Fruit fly (Drosophila melanogaster) whole organism, embryonic: ENCODE measurements around the gene CG31908.

Source experiments
- Aef1 ChIP-seq: fragments of 200-800 bp; sonication (Bioruptor generic); IDR thresholded peaks from 3 replicates; pipeline ENCODE4 v1.3.6; 2022; ENCODE audit warnings: missing biosample characterization, missing genetic modification characterization
- CG10274 ChIP-seq: fragments of 200-800 bp; sonication (Bioruptor generic); optimal IDR thresholded peaks from 3 replicates; lab custom pipeline; 2017; ENCODE audit warnings: missing biosample characterization, mild to moderate bottlenecking, missing genetic modification characterization
- CG11093 ChIP-seq: fragments of 200-800 bp; sonication (Bioruptor generic); IDR thresholded peaks from 3 replicates; pipeline ENCODE4 v1.3.6; 2022; ENCODE audit warnings: missing biosample characterization, missing genetic modification characterization
- CG12155 ChIP-seq: fragments of 200-800 bp; sonication (Bioruptor generic); optimal IDR thresholded peaks from 3 replicates; lab custom pipeline; 2016; ENCODE audit warnings: missing biosample characterization, missing genetic modification characterization
- CG12659 ChIP-seq: fragments of 200-800 bp; sonication (Bioruptor generic); optimal IDR thresholded peaks from 3 replicates; lab custom pipeline; 2017; ENCODE audit warnings: mild to moderate bottlenecking, missing biosample characterization, missing genetic modification reagents, missing genetic modification characterization
- CG14014 ChIP-seq: fragments of 200-800 bp; sonication (Bioruptor generic); IDR thresholded peaks from 2 replicates; pipeline ENCODE4 v1.3.6; 2022; ENCODE audit warnings: missing biosample characterization, missing genetic modification characterization
- CG15269 ChIP-seq: fragments of 200-800 bp; sonication (Bioruptor generic); optimal IDR thresholded peaks from 2 replicates; lab custom pipeline; 2018; ENCODE audit warnings: missing biosample characterization, mild to moderate bottlenecking, missing genetic modification characterization, moderate library complexity
- CG2889 ChIP-seq: fragments of 200-800 bp; sonication (Bioruptor generic); IDR thresholded peaks from 3 replicates; pipeline ENCODE4 v1.3.6; 2022; ENCODE audit warnings: missing biosample characterization, missing genetic modification characterization
- CG31224 ChIP-seq: fragments of 200-800 bp; sonication (Bioruptor generic); IDR thresholded peaks from 2 replicates; pipeline ENCODE4 v1.3.6; 2022; ENCODE audit warnings: missing biosample characterization, missing genetic modification characterization
- CG31441 ChIP-seq: fragments of 200-800 bp; sonication (Bioruptor generic); IDR thresholded peaks from 2 replicates; pipeline ENCODE4 v1.3.6; 2022; ENCODE audit warnings: missing biosample characterization, missing genetic modification characterization
- CG3163 ChIP-seq: fragments of 200-800 bp; sonication (Bioruptor generic); optimal IDR thresholded peaks from 3 replicates; lab custom pipeline; 2016; ENCODE audit warnings: missing biosample characterization, missing genetic modification characterization
- CG33213 ChIP-seq: fragments of 200-800 bp; sonication (Bioruptor generic); optimal IDR thresholded peaks from 3 replicates; lab custom pipeline; 2016; ENCODE audit warnings: missing biosample characterization, missing genetic modification characterization
- CG4328 ChIP-seq: fragments of 200-800 bp; sonication (Bioruptor generic); optimal IDR thresholded peaks from 3 replicates; lab custom pipeline; 2017; ENCODE audit warnings: missing biosample characterization, missing genetic modification reagents, missing genetic modification characterization
- CG5953 ChIP-seq: fragments of 200-800 bp; sonication (Bioruptor generic); IDR thresholded peaks from 2 replicates; pipeline ENCODE4 v1.3.6; 2022; ENCODE audit warnings: missing biosample characterization, missing genetic modification characterization
- CG6689 ChIP-seq: fragments of 200-800 bp; sonication (Bioruptor generic); IDR thresholded peaks from 2 replicates; pipeline ENCODE4 v1.3.6; 2022; ENCODE audit warnings: missing biosample characterization, missing genetic modification characterization
- CG7928 ChIP-seq: fragments of 200-800 bp; sonication (Bioruptor generic); optimal IDR thresholded peaks from 2 replicates; lab custom pipeline; 2017; ENCODE audit warnings: missing biosample characterization, mild to moderate bottlenecking, missing genetic modification characterization
- Doc2 ChIP-seq: fragments of 200-800 bp; sonication (Bioruptor generic); IDR thresholded peaks from 2 replicates; pipeline ENCODE4 v1.3.6; 2022; ENCODE audit warnings: missing biosample characterization, missing genetic modification characterization
- E2f1 ChIP-seq: fragments of 200-800 bp; sonication (Bioruptor generic); IDR thresholded peaks from 2 replicates; pipeline ENCODE4 v1.3.6; 2022; ENCODE audit warnings: missing biosample characterization, missing genetic modification characterization
- Ets65A ChIP-seq: fragments of 200-800 bp; sonication (Bioruptor generic); peaks from one replicate; lab custom pipeline; 2016; ENCODE audit warnings: missing biosample characterization, missing genetic modification characterization
- HLH3B ChIP-seq: fragments of 200-800 bp; sonication (Bioruptor generic); IDR thresholded peaks from 2 replicates; pipeline ENCODE4 v1.3.6; 2022; ENCODE audit warnings: missing biosample characterization, missing genetic modification characterization
- HLH54F ChIP-seq: fragments of 200-800 bp; sonication (Bioruptor generic); optimal IDR thresholded peaks from 3 replicates; lab custom pipeline; 2016; ENCODE audit warnings: missing biosample characterization, missing genetic modification characterization
- Hr39 ChIP-seq: fragments of >200 bp; optimal IDR thresholded peaks from 2 replicates; lab custom pipeline; 2017
- Jarid2 ChIP-seq: fragments of 200-800 bp; sonication (Bioruptor generic); optimal IDR thresholded peaks from 3 replicates; lab custom pipeline; 2017; ENCODE audit warnings: mild to moderate bottlenecking, missing biosample characterization, missing genetic modification reagents, missing genetic modification characterization
- Lhr ChIP-seq: fragments of 200-800 bp; sonication (Bioruptor generic); optimal IDR thresholded peaks from 3 replicates; lab custom pipeline; 2017; ENCODE audit warnings: mild to moderate bottlenecking, missing biosample characterization, missing genetic modification reagents, missing genetic modification characterization
- NFAT ChIP-seq: fragments of 200-800 bp; sonication (Bioruptor generic); IDR thresholded peaks from 2 replicates; pipeline ENCODE4 v1.3.6; 2022; ENCODE audit warnings: missing biosample characterization, missing genetic modification characterization
- NK7.1 ChIP-seq: fragments of 200-800 bp; sonication (Bioruptor generic); optimal IDR thresholded peaks from 3 replicates; lab custom pipeline; 2016; ENCODE audit warnings: missing biosample characterization, missing genetic modification characterization
- Optix ChIP-seq: fragments of 200-800 bp; sonication (Bioruptor generic); IDR thresholded peaks from 3 replicates; pipeline ENCODE4 v1.3.6; 2022; ENCODE audit warnings: missing biosample characterization, missing genetic modification characterization
- Poxn ChIP-seq: fragments of 200-800 bp; sonication (Bioruptor generic); IDR thresholded peaks from 2 replicates; pipeline ENCODE4 v1.3.6; 2022; ENCODE audit warnings: missing biosample characterization, missing genetic modification characterization
- Scr ChIP-seq: fragments of 200-800 bp; sonication (Bioruptor generic); IDR thresholded peaks from 2 replicates; pipeline ENCODE4 v1.3.6; 2022; ENCODE audit warnings: missing biosample characterization, missing genetic modification characterization; ENCODE audit not compliant: partially characterized antibody
- Six4 ChIP-seq: fragments of 200-800 bp; sonication (Bioruptor generic); optimal IDR thresholded peaks from 2 replicates; lab custom pipeline; 2016; ENCODE audit warnings: missing biosample characterization, missing genetic modification characterization
- YL-1 ChIP-seq: fragments of 200-800 bp; sonication (Bioruptor generic); optimal IDR thresholded peaks from 3 replicates; lab custom pipeline; 2017; ENCODE audit warnings: missing biosample characterization, mild to moderate bottlenecking, missing genetic modification characterization
- abd-A ChIP-seq: fragments of 200-800 bp; sonication (Bioruptor generic); optimal IDR thresholded peaks from 3 replicates; lab custom pipeline; 2019; ENCODE audit warnings: missing biosample characterization, mild to moderate bottlenecking, missing genetic modification characterization, moderate library complexity
- ci ChIP-seq: fragments of 200-800 bp; sonication (Bioruptor generic); IDR thresholded peaks from 3 replicates; pipeline ENCODE4 v1.3.6; 2022; ENCODE audit warnings: missing biosample characterization, missing genetic modification characterization
- crc ChIP-seq: fragments of 200-800 bp; sonication (Bioruptor generic); optimal IDR thresholded peaks from 2 replicates; lab custom pipeline; 2016; ENCODE audit warnings: missing biosample characterization, missing genetic modification characterization
- dpn ChIP-seq, 2 experiments: fragments of 200-800 bp; sonication (Bioruptor generic); optimal IDR thresholded peaks; 3 replicates each; lab custom pipeline; 2016; ENCODE audit warnings: missing biosample characterization in 2 of 2, missing genetic modification characterization in 2 of 2
- ewg ChIP-seq: fragments of 200-800 bp; sonication (Bioruptor generic); optimal IDR thresholded peaks from 3 replicates; lab custom pipeline; 2017; ENCODE audit warnings: mild to moderate bottlenecking, missing biosample characterization, missing genetic modification reagents, missing genetic modification characterization
- fd96Cb ChIP-seq: fragments of 200-800 bp; sonication (Bioruptor generic); optimal IDR thresholded peaks from 2 replicates; lab custom pipeline; 2018; ENCODE audit warnings: missing biosample characterization, mild to moderate bottlenecking, missing genetic modification characterization, moderate library complexity
- gce ChIP-seq: fragments of 200-800 bp; sonication (Bioruptor generic); IDR thresholded peaks from 3 replicates; pipeline ENCODE4 v1.3.6; 2022; ENCODE audit warnings: missing biosample characterization, missing genetic modification characterization
- ken ChIP-seq: fragments of 200-800 bp; sonication (Bioruptor generic); IDR thresholded peaks from 3 replicates; pipeline ENCODE4 v1.3.6; 2022; ENCODE audit warnings: missing biosample characterization, missing genetic modification characterization
- mld ChIP-seq: fragments of 200-800 bp; sonication (Bioruptor generic); IDR thresholded peaks from 3 replicates; pipeline ENCODE4 v1.3.6; 2022; ENCODE audit warnings: missing biosample characterization, missing genetic modification characterization; ENCODE audit not compliant: partially characterized antibody
- org-1 ChIP-seq: fragments of 200-800 bp; sonication (Bioruptor generic); optimal IDR thresholded peaks from 2 replicates; lab custom pipeline; 2017; ENCODE audit warnings: missing biosample characterization, missing genetic modification characterization
- pnt ChIP-seq: fragments of 200-800 bp; sonication (Bioruptor generic); optimal IDR thresholded peaks from 3 replicates; lab custom pipeline; 2016; ENCODE audit warnings: missing biosample characterization, missing genetic modification characterization
- psq ChIP-seq: fragments of 200-800 bp; sonication (Bioruptor generic); optimal IDR thresholded peaks from 2 replicates; lab custom pipeline; 2017; ENCODE audit warnings: missing biosample characterization, missing genetic modification characterization
- repo ChIP-seq: fragments of 200-800 bp; sonication (Bioruptor generic); optimal IDR thresholded peaks from 2 replicates; lab custom pipeline; 2016; ENCODE audit warnings: missing biosample characterization, missing genetic modification characterization
- schlank ChIP-seq: fragments of 200-800 bp; sonication (Bioruptor generic); optimal IDR thresholded peaks from 2 replicates; lab custom pipeline; 2018; ENCODE audit warnings: missing biosample characterization, mild to moderate bottlenecking, missing genetic modification characterization
- sens ChIP-seq: fragments of 200-800 bp; sonication (Bioruptor generic); peaks from one replicate; lab custom pipeline; 2016; ENCODE audit warnings: missing biosample characterization, missing genetic modification characterization
- sens-2 ChIP-seq: fragments of 200-800 bp; sonication (Bioruptor generic); IDR thresholded peaks from 2 replicates; pipeline ENCODE4 v1.3.6; 2022; ENCODE audit warnings: missing biosample characterization, missing genetic modification characterization
- slbo ChIP-seq: fragments of 200-800 bp; sonication (Bioruptor generic); IDR thresholded peaks from 2 replicates; pipeline ENCODE4 v1.3.6; 2022; ENCODE audit warnings: missing biosample characterization, missing genetic modification characterization
- sna ChIP-seq: fragments of 200-800 bp; sonication (Bioruptor generic); IDR thresholded peaks from 2 replicates; pipeline ENCODE4 v1.3.6; 2022; ENCODE audit warnings: missing biosample characterization, missing genetic modification characterization; ENCODE audit not compliant: partially characterized antibody
- stwl ChIP-seq: fragments of 200-800 bp; sonication (Bioruptor generic); optimal IDR thresholded peaks from 3 replicates; lab custom pipeline; 2018; ENCODE audit warnings: missing biosample characterization, mild to moderate bottlenecking, missing genetic modification characterization, moderate library complexity
- unc-4 ChIP-seq: fragments of 200-800 bp; sonication (Bioruptor generic); IDR thresholded peaks from 2 replicates; pipeline ENCODE4 v1.3.6; 2022; ENCODE audit warnings: missing biosample characterization, missing genetic modification characterization; ENCODE audit not compliant: partially characterized antibody
- yki ChIP-seq: fragments of >200 bp; optimal IDR thresholded peaks from 3 replicates; lab custom pipeline; 2018

Gene CG31908

DNA sequence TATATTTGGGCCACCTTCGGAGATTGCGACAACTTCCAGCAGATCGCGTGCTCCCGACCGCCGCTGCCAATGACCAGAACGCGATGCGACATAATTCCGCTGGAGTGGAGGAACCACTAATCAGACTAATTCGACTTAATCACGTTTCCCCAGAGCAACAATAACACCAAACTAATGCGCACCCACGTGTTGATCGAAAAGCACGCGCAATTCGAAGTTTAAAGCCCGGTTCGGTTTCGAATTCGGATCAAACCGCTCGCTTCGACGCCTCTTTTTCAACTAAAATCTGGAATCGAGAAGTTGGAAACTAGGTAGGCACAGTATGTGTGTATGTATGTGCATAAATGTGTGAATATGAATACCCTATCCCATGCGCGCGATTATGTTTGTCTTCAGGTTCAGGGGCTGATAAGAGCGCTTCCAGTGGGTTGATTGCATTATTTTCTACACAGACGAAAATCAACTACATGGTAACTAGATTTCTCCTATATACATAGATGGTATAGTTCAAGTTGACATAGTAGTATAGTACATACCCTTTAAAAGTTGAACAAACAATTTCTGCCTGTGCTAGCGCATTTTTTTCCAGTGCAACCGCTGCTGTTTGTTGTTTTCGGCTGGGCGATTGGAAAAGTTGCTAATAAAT, 3.5 kb downstream of the CG31908 start, which contains the start of gene Gart (continued):
- no peak for TF ChIP-seq Doc2 (GFP tag; lab: Robert Waterston, UW)
- TF ChIP-seq CG6689 (GFP tag; lab: Robert Waterston, UW) = no peak
- peak; percentile 53 for TF ChIP-seq repo
- peak; percentile 71 for TF ChIP-seq CG15269 (tag; lab: Kevin White, UChicago)
- peak; percentile 92 for TF ChIP-seq sens (GFP tag; lab: Kevin White, UChicago)
- TF ChIP-seq slbo (GFP tag; lab: Robert Waterston, UW) = peak; percentile 79
- TF ChIP-seq Aef1 (GFP tag; lab: Robert Waterston, UW) = peak; percentile 62; the same call in 2 of the 3 replicates
- no peak for TF ChIP-seq CG31224 (GFP tag; lab: Robert Waterston, UW)
- no peak for TF ChIP-seq E2f1 (GFP tag; lab: Robert Waterston, UW)
- TF ChIP-seq sna = no peak
- peak; percentile 72 to 73 for TF ChIP-seq dpn (GFP tag; optimal IDR thresholded peaks at IDR 0.05; lab: Kevin White, UChicago)
- no peak for TF ChIP-seq CG10274
- TF ChIP-seq Six4 (GFP tag; lab: Kevin White, UChicago) = peak; percentile 6
- TF ChIP-seq org-1 (GFP tag; lab: Kevin White, UChicago) = peak; percentile 76
- TF ChIP-seq abd-A (tag; lab: Kevin White, UChicago) = no peak
- no peak for TF ChIP-seq unc-4 (GFP tag; lab: Robert Waterston, UW)
- TF ChIP-seq Scr = no peak
- no peak for TF ChIP-seq gce (GFP tag; lab: Robert Waterston, UW)
- TF ChIP-seq Lhr (GFP tag; lab: Kevin White, UChicago) = no peak
- peak; percentile 52 for TF ChIP-seq ewg (GFP tag; lab: Kevin White, UChicago)
- TF ChIP-seq psq (GFP tag; lab: Kevin White, UChicago) = no peak
- no peak for TF ChIP-seq NK7.1
- TF ChIP-seq stwl = no peak
- peak; percentile 46 for TF ChIP-seq crc (GFP tag; lab: Kevin White, UChicago)
- TF ChIP-seq CG31441 = no peak
- TF ChIP-seq CG11093 = no peak
- no peak for TF ChIP-seq sens-2 (GFP tag; lab: Robert Waterston, UW)
- TF ChIP-seq HLH54F (GFP tag; lab: Kevin White, UChicago) = peak; percentile 63
- peak; percentile 79 for TF ChIP-seq ci
- peak; percentile 74; the same call in 2 of the 3 replicates for TF ChIP-seq ken (GFP tag; lab: Robert Waterston, UW)
- peak; percentile 65 for TF ChIP-seq CG14014 (GFP tag; lab: Robert Waterston, UW)
- peak; percentile 36 for TF ChIP-seq NFAT (GFP tag; lab: Robert Waterston, UW)
- TF ChIP-seq YL-1 (GFP tag; lab: Kevin White, UChicago) = no peak
- TF ChIP-seq Jarid2 (GFP tag; lab: Kevin White, UChicago) = no peak
- TF ChIP-seq CG4328 = no peak
- peak; percentile 13 for TF ChIP-seq CG7928
- peak; percentile 76 for TF ChIP-seq CG12659 (GFP tag; lab: Kevin White, UChicago)
- TF ChIP-seq pnt (GFP tag; lab: Kevin White, UChicago) = peak; percentile 55
- peak; percentile 51 for TF ChIP-seq CG3163 (GFP tag; lab: Kevin White, UChicago)
- peak; percentile 61; the same call in 1 of the 3 replicates for TF ChIP-seq Optix (GFP tag; lab: Robert Waterston, UW)
- TF ChIP-seq Ets65A (GFP tag; lab: Kevin White, UChicago) = peak; percentile 93
- peak; percentile 70; the same call in 1 of the 2 replicates for TF ChIP-seq HLH3B (GFP tag; lab: Robert Waterston, UW)
- peak; percentile 68; the same call in 2 of the 3 replicates for TF ChIP-seq CG2889 (GFP tag; lab: Robert Waterston, UW)
- TF ChIP-seq CG12155 (GFP tag; lab: Kevin White, UChicago) = peak; percentile 60
- no peak for TF ChIP-seq Hr39 (lab: Kevin White, UChicago)
- no peak for TF ChIP-seq Poxn (GFP tag; lab: Robert Waterston, UW)
- peak; percentile 66 for TF ChIP-seq CG33213 (GFP tag; lab: Kevin White, UChicago)
- TF ChIP-seq schlank (tag; lab: Kevin White, UChicago) = peak; percentile 50
- peak; percentile 22 for TF ChIP-seq fd96Cb
- peak; percentile 48; the same call in 1 of the 2 replicates for TF ChIP-seq CG5953
- TF ChIP-seq mld (GFP tag; lab: Robert Waterston, UW) = no peak
- no peak for TF ChIP-seq yki (lab: Kevin White, UChicago)
